Comparison of ENCODE assay signal across 4 worm cellular contexts in the genomic region with DNA sequence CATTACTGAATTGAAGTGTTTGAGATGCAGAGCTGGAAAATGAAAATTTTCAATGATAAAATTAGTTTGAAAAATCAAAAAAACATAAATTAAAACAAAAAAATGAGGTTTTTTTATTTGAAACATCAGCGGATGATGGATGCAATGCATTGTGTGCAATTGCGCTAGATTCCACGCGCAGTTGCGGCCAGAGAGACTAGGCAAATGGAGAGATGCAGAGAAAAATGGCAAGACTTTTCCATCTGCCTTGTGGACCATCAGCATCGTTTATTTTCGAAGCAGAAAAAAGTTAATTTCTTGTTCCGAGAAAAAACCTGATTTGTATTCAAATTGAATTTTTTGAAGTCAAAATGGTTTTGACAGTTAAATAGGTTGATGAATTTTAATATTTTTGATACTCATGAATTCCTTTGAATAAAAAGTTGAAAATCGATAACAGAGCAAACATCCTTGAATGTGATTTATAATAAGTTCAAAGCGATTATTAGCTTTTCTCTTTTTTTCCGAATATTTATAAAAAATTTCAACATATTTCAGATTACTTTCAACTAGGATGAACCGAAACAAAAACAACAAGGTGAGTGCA.
A peak's percentile ranks its signal among the peaks of the same experiment; 100 is the strongest.
TF ChIP-seq lines count a peak whose summit lies in the region.

C31E10.5 (minus strand) TSS at position 32 of the 586 bp plus-strand sequence.
C31E10.6 (plus strand) TSS at position 536 of the 586 bp plus-strand sequence.

TF ChIP-seq in whole organism, L2 larva, 48 proteins besides CTCF, POLR2A, EP300 and RAD21 (continues in another document):
- no peak for TF ChIP-seq alr-1 (tag; optimal IDR thresholded peaks at IDR 0.05; lab: Kevin White, UChicago)
- TF ChIP-seq sma-9 (GFP tag; optimal IDR thresholded peaks at IDR 0.05; lab: Kevin White, UChicago): no peak
- TF ChIP-seq sma-9 (tag; optimal IDR thresholded peaks at IDR 0.05; lab: Kevin White, UChicago): no peak
- TF ChIP-seq lin-13 (GFP tag; optimal IDR thresholded peaks at IDR 0.05; lab: Kevin White, UChicago): peak; percentile 49
- TF ChIP-seq unc-39 (tag; optimal IDR thresholded peaks at IDR 0.05; lab: Kevin White, UChicago): no peak
- TF ChIP-seq zag-1 (tag; optimal IDR thresholded peaks at IDR 0.05; lab: Kevin White, UChicago): no peak
- no peak for TF ChIP-seq nhr-25 (tag; optimal IDR thresholded peaks at IDR 0.05; lab: Kevin White, UChicago)
- TF ChIP-seq crh-2 (tag; optimal IDR thresholded peaks at IDR 0.05; lab: Kevin White, UChicago): peak; percentile 45
- no peak for TF ChIP-seq blmp-1 (tag; optimal IDR thresholded peaks at IDR 0.05; lab: Kevin White, UChicago; ENCODE audit: insufficient read depth)
- TF ChIP-seq lsy-2 (tag; optimal IDR thresholded peaks at IDR 0.05; lab: Kevin White, UChicago): peak in 1 of 2 experiments; percentile 32
- TF ChIP-seq mbf-1 (tag; optimal IDR thresholded peaks at IDR 0.05; lab: Kevin White, UChicago): no peak
- no peak for TF ChIP-seq mab-5 (tag; optimal IDR thresholded peaks at IDR 0.05; lab: Kevin White, UChicago)
- peak in 1 of 2 experiments; percentile 7 for TF ChIP-seq mdl-1 (tag; optimal IDR thresholded peaks at IDR 0.05; lab: Kevin White, UChicago)
- TF ChIP-seq nhr-10 (tag; optimal IDR thresholded peaks at IDR 0.05; lab: Kevin White, UChicago): no peak
- no peak for TF ChIP-seq ztf-4 (tag; optimal IDR thresholded peaks at IDR 0.05; lab: Kevin White, UChicago)
- no peak for TF ChIP-seq aly-2 (tag; optimal IDR thresholded peaks at IDR 0.05; lab: Kevin White, UChicago)
- TF ChIP-seq nhr-237 (tag; optimal IDR thresholded peaks at IDR 0.05; lab: Kevin White, UChicago): no peak
- TF ChIP-seq fos-1 (tag; optimal IDR thresholded peaks at IDR 0.05; lab: Kevin White, UChicago): peak; percentile 34
- TF ChIP-seq nhr-77 (tag; optimal IDR thresholded peaks at IDR 0.05; lab: Kevin White, UChicago): no peak
- no peak for TF ChIP-seq dmd-4 (tag; optimal IDR thresholded peaks at IDR 0.05; lab: Kevin White, UChicago)
- no peak for TF ChIP-seq unc-62 (GFP tag; optimal IDR thresholded peaks at IDR 0.05; lab: Kevin White, UChicago)
- TF ChIP-seq ZK546.5 (tag; optimal IDR thresholded peaks at IDR 0.05; lab: Kevin White, UChicago): no peak

TF ChIP-seq in whole organism, L4 larva, 104 proteins besides CTCF, POLR2A, EP300 and RAD21 (continues in another document):
- TF ChIP-seq nhr-237 (tag; optimal IDR thresholded peaks at IDR 0.05; lab: Kevin White, UChicago) (no peak), php-3 (GFP tag; IDR thresholded peaks at IDR 0.05; lab: Robert Waterston, UW) (no peak), arid-1 (GFP tag; conservative IDR thresholded peaks at IDR 0.05; lab: Robert Waterston, UW) (no peak), mxl-3 (GFP tag; optimal IDR thresholded peaks at IDR 0.05; lab: Kevin White, UChicago) (no peak), sdz-12 (GFP tag; optimal IDR thresholded peaks at IDR 0.05; lab: Kevin White, UChicago) (no peak), lin-15B (tag; optimal IDR thresholded peaks at IDR 0.05; lab: Kevin White, UChicago) (no peak), daf-16 (GFP tag; optimal IDR thresholded peaks at IDR 0.05; lab: Kevin White, UChicago) (no peak), daf-16 (tag; optimal IDR thresholded peaks at IDR 0.05; lab: Kevin White, UChicago) (no peak), ceh-32 (tag; optimal IDR thresholded peaks at IDR 0.05; lab: Kevin White, UChicago; ENCODE audit: poor library complexity) (no peak), ceh-82 (tag; optimal IDR thresholded peaks at IDR 0.05; lab: Kevin White, UChicago) (no peak), zfp-2 (tag; optimal IDR thresholded peaks at IDR 0.05; lab: Kevin White, UChicago) (no peak), lin-1 (GFP tag; IDR thresholded peaks at IDR 0.05; lab: Robert Waterston, UW) (no peak), daf-12 (tag; optimal IDR thresholded peaks at IDR 0.05; lab: Kevin White, UChicago) (no peak), aha-1 (tag; lab: Kevin White, UChicago) (peak; percentile 90), F37D6.2 (tag; optimal IDR thresholded peaks at IDR 0.05; lab: Kevin White, UChicago) (peak; percentile 11), duxl-1 (tag; optimal IDR thresholded peaks at IDR 0.05; lab: Kevin White, UChicago; ENCODE audit: poor library complexity) (peak; percentile 30), ZK337.2 (GFP tag; IDR thresholded peaks at IDR 0.05; lab: Robert Waterston, UW) (no peak), Y75B8A.6 (GFP tag; IDR thresholded peaks at IDR 0.05; lab: Robert Waterston, UW) (no peak), ztf-7 (tag; optimal IDR thresholded peaks at IDR 0.05; lab: Kevin White, UChicago) (no peak), mes-2 (tag; optimal IDR thresholded peaks at IDR 0.05; lab: Kevin White, UChicago; ENCODE audit: poor library complexity, severe bottlenecking) (no peak), spr-3 (GFP tag; optimal IDR thresholded peaks at IDR 0.05; lab: Kevin White, UChicago) (no peak), nhr-111 (GFP tag; optimal IDR thresholded peaks at IDR 0.05; lab: Kevin White, UChicago) (no peak), ceh-28 (tag; optimal IDR thresholded peaks at IDR 0.05; lab: Kevin White, UChicago) (no peak)

TF ChIP-seq in whole organism, late embryonic, 69 proteins besides CTCF, POLR2A, EP300 and RAD21:
- TF ChIP-seq che-1 (tag; optimal IDR thresholded peaks at IDR 0.05; lab: Kevin White, UChicago): no peak
- TF ChIP-seq unc-42 (tag; optimal IDR thresholded peaks at IDR 0.05; lab: Kevin White, UChicago): peak; percentile 7
- TF ChIP-seq ceh-45 (GFP tag; IDR thresholded peaks at IDR 0.05; lab: Robert Waterston, UW): no peak
- no peak for TF ChIP-seq pha-4 (tag; optimal IDR thresholded peaks at IDR 0.05; lab: Kevin White, UChicago)
- peak; percentile 9 for TF ChIP-seq ceh-34 (tag; optimal IDR thresholded peaks at IDR 0.05; lab: Kevin White, UChicago)
- no peak for TF ChIP-seq pros-1 (tag; optimal IDR thresholded peaks at IDR 0.05; lab: Kevin White, UChicago)
- peak; percentile 62 for TF ChIP-seq elt-2 (tag; optimal IDR thresholded peaks at IDR 0.05; lab: Kevin White, UChicago)
- peak; percentile 79 for TF ChIP-seq unc-55 (GFP tag; optimal IDR thresholded peaks at IDR 0.05; lab: Kevin White, UChicago)
- TF ChIP-seq ceh-31 (tag; optimal IDR thresholded peaks at IDR 0.05; lab: Kevin White, UChicago): peak; percentile 28
- TF ChIP-seq tbx-2 (tag; optimal IDR thresholded peaks at IDR 0.05; lab: Kevin White, UChicago): peak; percentile 19
- TF ChIP-seq fkh-6 (tag; optimal IDR thresholded peaks at IDR 0.05; lab: Kevin White, UChicago): no peak
- no peak for TF ChIP-seq unc-3 (GFP tag; conservative IDR thresholded peaks at IDR 0.05; lab: Robert Waterston, UW)
- no peak for TF ChIP-seq unc-3 (tag; optimal IDR thresholded peaks at IDR 0.05; lab: Kevin White, UChicago)
- TF ChIP-seq nfya-1 (tag; optimal IDR thresholded peaks at IDR 0.05; lab: Kevin White, UChicago): peak; percentile 57

TF ChIP-seq in whole organism, mixed stage, embryonic, 35 proteins besides CTCF, POLR2A, EP300 and RAD21:
- TF ChIP-seq mep-1 (tag; optimal IDR thresholded peaks at IDR 0.05; lab: Kevin White, UChicago) (peak; percentile 85), nhr-28 (tag; optimal IDR thresholded peaks at IDR 0.05; lab: Kevin White, UChicago) (no peak), mls-2 (tag; optimal IDR thresholded peaks at IDR 0.05; lab: Kevin White, UChicago) (peak; percentile 23), zip-8 (tag; optimal IDR thresholded peaks at IDR 0.05; lab: Kevin White, UChicago) (no peak), lin-32 (GFP tag; optimal IDR thresholded peaks at IDR 0.05; lab: Kevin White, UChicago) (no peak), ham-2 (GFP tag; optimal IDR thresholded peaks at IDR 0.05; lab: Kevin White, UChicago) (no peak), ceh-83 (GFP tag; optimal IDR thresholded peaks at IDR 0.05; lab: Kevin White, UChicago) (no peak), snpc-4 (tag; optimal IDR thresholded peaks at IDR 0.05; lab: Kevin White, UChicago) (no peak), lsy-2 (tag; optimal IDR thresholded peaks at IDR 0.05; lab: Kevin White, UChicago) (peak; percentile 50), ztf-11 (tag; optimal IDR thresholded peaks at IDR 0.05; lab: Kevin White, UChicago) (no peak), nhr-2 (tag; optimal IDR thresholded peaks at IDR 0.05; lab: Kevin White, UChicago) (no peak), lin-13 (tag; optimal IDR thresholded peaks at IDR 0.05; lab: Kevin White, UChicago) (peak; percentile 39), cnd-1 (tag; optimal IDR thresholded peaks at IDR 0.05; lab: Kevin White, UChicago) (peak; percentile 1), ces-1 (GFP tag; optimal IDR thresholded peaks at IDR 0.05; lab: Kevin White, UChicago) (peak; percentile 25), bed-3 (GFP tag; optimal IDR thresholded peaks at IDR 0.05; lab: Kevin White, UChicago) (no peak), drap-1 (GFP tag; optimal IDR thresholded peaks at IDR 0.05; lab: Kevin White, UChicago) (no peak), nhr-12 (tag; optimal IDR thresholded peaks at IDR 0.05; lab: Kevin White, UChicago) (no peak), nhr-237 (tag; optimal IDR thresholded peaks at IDR 0.05; lab: Kevin White, UChicago) (peak; percentile 48), M03D4.4 (tag; optimal IDR thresholded peaks at IDR 0.05; lab: Kevin White, UChicago) (no peak)
